Worm (Caenorhabditis elegans) whole organism, L4 larva: ENCODE data around the gene fbxa-11.

ENCODE experiments used
- F37D6.2 ChIP-seq: sonication (generic microtip); optimal IDR thresholded peaks from 2 replicates; lab custom pipeline; 2016; ENCODE audit warnings: mild to moderate bottlenecking, missing genetic modification characterization, missing compliant biosample characterization
- F44E2.7 ChIP-seq: fragments of 200-800 bp; sonication (Bioruptor generic); IDR thresholded peaks from 2 replicates; pipeline ENCODE4 v2.1.2; 2022; ENCODE audit warnings: missing genetic modification characterization, missing compliant biosample characterization
- F49E8.2 ChIP-seq: sonication (generic microtip); optimal IDR thresholded peaks from 2 replicates; lab custom pipeline; 2016; ENCODE audit warnings: missing compliant biosample characterization, mild to moderate bottlenecking, missing genetic modification characterization, borderline replicate concordance
- R02D3.7 ChIP-seq: fragments of 150-350 bp; sonication (generic microtip); optimal IDR thresholded peaks from 3 replicates; lab custom pipeline; 2014; ENCODE audit warnings: missing biosample characterization, missing genetic modification characterization
- Y75B8A.6 ChIP-seq: fragments of 200-800 bp; sonication (Bioruptor generic); IDR thresholded peaks from 2 replicates; pipeline ENCODE4 v1.3.6; 2022; ENCODE audit warnings: missing genetic modification reagents, missing genetic modification characterization, missing compliant biosample characterization
- arid-1 ChIP-seq: fragments of 200-800 bp; sonication (Bioruptor generic); conservative IDR thresholded peaks from 2 replicates; pipeline ENCODE4 v1.3.6; 2022; ENCODE audit warnings: missing genetic modification reagents, missing genetic modification characterization, missing compliant biosample characterization
- ceh-28 ChIP-seq: fragments of 150-350 bp; optimal IDR thresholded peaks from 2 replicates; lab custom pipeline; 2014; ENCODE audit warnings: missing biosample characterization, missing genetic modification reagents, missing genetic modification characterization
- ceh-44 ChIP-seq: fragments of 200-800 bp; sonication (Bioruptor generic); IDR thresholded peaks from 2 replicates; pipeline ENCODE4 v1.3.6; 2022; ENCODE audit warnings: missing genetic modification reagents, missing genetic modification characterization, missing compliant biosample characterization
- ces-1 ChIP-seq: fragments of 150-350 bp; sonication (generic microtip); optimal IDR thresholded peaks from 4 replicates; lab custom pipeline; 2014; ENCODE audit warnings: missing biosample characterization, missing genetic modification reagents, missing genetic modification characterization
- cey-2 ChIP-seq: sonication (generic microtip); optimal IDR thresholded peaks from 3 replicates; lab custom pipeline; 2017; ENCODE audit warnings: missing genetic modification characterization, mild to moderate bottlenecking, missing compliant biosample characterization, antibody characterized with exemption, borderline replicate concordance; ENCODE audit not compliant: insufficient read depth
- ctbp-1 ChIP-seq: fragments of 200-800 bp; sonication (Bioruptor generic); IDR thresholded peaks from 2 replicates; pipeline ENCODE4 v1.3.6; 2022; ENCODE audit warnings: missing genetic modification reagents, missing genetic modification characterization, missing compliant biosample characterization
- daf-19 ChIP-seq: fragments of 200-800 bp; sonication (Bioruptor generic); conservative IDR thresholded peaks from 2 replicates; pipeline ENCODE4 v1.3.6; 2022; ENCODE audit warnings: missing genetic modification characterization, missing compliant biosample characterization
- daf-8 ChIP-seq: fragments of 200-800 bp; sonication (Bioruptor generic); IDR thresholded peaks from 2 replicates; pipeline ENCODE4 v1.3.6; 2022; ENCODE audit warnings: missing genetic modification characterization, missing compliant biosample characterization
- dmd-6 ChIP-seq: fragments of 200-800 bp; sonication (Bioruptor generic); IDR thresholded peaks from 2 replicates; pipeline ENCODE4 v1.3.6; 2022; ENCODE audit warnings: missing genetic modification reagents, missing genetic modification characterization, missing compliant biosample characterization
- dmd-9 ChIP-seq: fragments of 200-800 bp; sonication (Bioruptor generic); IDR thresholded peaks from 2 replicates; pipeline ENCODE4 v1.3.6; 2022; ENCODE audit warnings: missing genetic modification reagents, missing genetic modification characterization, missing compliant biosample characterization
- duxl-1 ChIP-seq: sonication (generic microtip); optimal IDR thresholded peaks from 2 replicates; lab custom pipeline; 2016; ENCODE audit warnings: mild to moderate bottlenecking, missing genetic modification characterization, moderate library complexity, missing compliant biosample characterization; ENCODE audit not compliant: poor library complexity
- fkh-10 ChIP-seq: fragments of 150-350 bp; optimal IDR thresholded peaks from 2 replicates; lab custom pipeline; 2014; ENCODE audit warnings: missing biosample characterization, missing genetic modification reagents, missing genetic modification characterization
- hif-1 ChIP-seq, 2 experiments: sonication (generic microtip); optimal IDR thresholded peaks; 2 replicates each; lab custom pipeline; 2016 to 2017; ENCODE audit warnings: missing compliant biosample characterization in 2 of 2, missing genetic modification characterization in 2 of 2, missing genetic modification reagents in 2 of 2, missing genotype in 2 of 2, mild to moderate bottlenecking in 1 of 2
- hlh-11 ChIP-seq: fragments of 200-800 bp; sonication (Bioruptor generic); optimal IDR thresholded peaks from 2 replicates; lab custom pipeline; 2018; ENCODE audit warnings: mild to moderate bottlenecking, missing genetic modification characterization, missing compliant biosample characterization
- jun-1 ChIP-seq: fragments of 150-350 bp; optimal IDR thresholded peaks from 2 replicates; lab custom pipeline; 2014; ENCODE audit warnings: missing biosample characterization, missing genetic modification reagents, missing genetic modification characterization
- lin-29 ChIP-seq: fragments of 200-800 bp; sonication (Bioruptor generic); IDR thresholded peaks from 2 replicates; pipeline ENCODE4 v1.3.6; 2022; ENCODE audit warnings: missing genetic modification reagents, missing genetic modification characterization, missing compliant biosample characterization
- lir-3 ChIP-seq: sonication (generic microtip); optimal IDR thresholded peaks from 2 replicates; lab custom pipeline; 2016; ENCODE audit warnings: mild to moderate bottlenecking, missing genetic modification characterization, missing compliant biosample characterization
- madf-5 ChIP-seq, 2 experiments: fragments of 200-800 bp; sonication (Bioruptor generic); IDR thresholded peaks; 2 replicates each; pipeline ENCODE4 v1.3.6; 2022; ENCODE audit warnings: missing compliant biosample characterization in 2 of 2, missing genetic modification characterization in 2 of 2
- mdl-1 ChIP-seq, 2 experiments: fragments of 150-350 bp in 1 of 2; sonication (generic microtip) in 1 of 2; optimal IDR thresholded peaks; 2 replicates each; lab custom pipeline; 2014 to 2017; ENCODE audit warnings: missing biosample characterization in 2 of 2, missing genetic modification characterization in 2 of 2
- mxl-2 ChIP-seq: fragments of 200-800 bp; sonication (Bioruptor generic); conservative IDR thresholded peaks from 2 replicates; pipeline ENCODE4 v1.3.6; 2022; ENCODE audit warnings: missing genetic modification reagents, missing genetic modification characterization, missing compliant biosample characterization
- nhr-102 ChIP-seq: sonication (generic microtip); optimal IDR thresholded peaks from 2 replicates; lab custom pipeline; 2016; ENCODE audit warnings: mild to moderate bottlenecking, missing genetic modification characterization, moderate library complexity, missing compliant biosample characterization
- nhr-111 ChIP-seq: fragments of 200-800 bp; sonication (Bioruptor generic); optimal IDR thresholded peaks from 2 replicates; lab custom pipeline; 2018; ENCODE audit warnings: mild to moderate bottlenecking, missing genetic modification characterization, missing compliant biosample characterization
- nhr-25 ChIP-seq: sonication (generic microtip); optimal IDR thresholded peaks from 2 replicates; lab custom pipeline; 2017; ENCODE audit warnings: missing genetic modification characterization, mild to moderate bottlenecking, missing compliant biosample characterization, antibody characterized with exemption, moderate library complexity, borderline replicate concordance; ENCODE audit not compliant: insufficient read depth
- nhr-41 ChIP-seq: fragments of 200-800 bp; sonication (Bioruptor generic); IDR thresholded peaks from 2 replicates; pipeline ENCODE4 v1.3.6; 2022; ENCODE audit warnings: missing genetic modification reagents, missing genetic modification characterization, missing compliant biosample characterization
- nhr-42 ChIP-seq: fragments of 200-800 bp; sonication (Bioruptor generic); IDR thresholded peaks from 2 replicates; pipeline ENCODE4 v1.3.6; 2022; ENCODE audit warnings: missing genetic modification characterization, missing compliant biosample characterization
- nhr-76 ChIP-seq: fragments of 150-350 bp; optimal IDR thresholded peaks from 2 replicates; lab custom pipeline; 2014; ENCODE audit warnings: missing biosample characterization, missing genetic modification characterization
- php-3 ChIP-seq: fragments of 200-800 bp; sonication (Bioruptor generic); IDR thresholded peaks from 2 replicates; pipeline ENCODE4 v1.3.6; 2022; ENCODE audit warnings: missing genetic modification reagents, missing genetic modification characterization, missing compliant biosample characterization
- rbr-2 ChIP-seq: sonication (generic microtip); optimal IDR thresholded peaks from 2 replicates; lab custom pipeline; 2016; ENCODE audit warnings: missing genotype, missing genetic modification characterization, missing compliant biosample characterization
- skn-1 ChIP-seq: fragments of 150-350 bp; optimal IDR thresholded peaks from 2 replicates; lab custom pipeline; 2014; ENCODE audit warnings: missing biosample characterization, missing genetic modification characterization
- tag-97 ChIP-seq: fragments of 200-800 bp; sonication (Bioruptor generic); IDR thresholded peaks from 2 replicates; pipeline ENCODE4 v1.3.6; 2022; ENCODE audit warnings: missing genetic modification characterization, missing compliant biosample characterization
- unc-130 ChIP-seq: sonication (generic microtip); optimal IDR thresholded peaks from 2 replicates; lab custom pipeline; 2016; ENCODE audit warnings: missing genetic modification reagents, missing genetic modification characterization, missing compliant biosample characterization

The fbxa-11 gene

ce11 chrIII:981960-982359, 31.3 kb downstream of the fbxa-11 start (continued):
- no peak for TF ChIP-seq daf-19 (GFP tag; lab: Robert Waterston, UW)
- peak; percentile 55 for TF ChIP-seq duxl-1 (tag; lab: Kevin White, UChicago)
- no peak for TF ChIP-seq F37D6.2 (tag; lab: Kevin White, UChicago)
- TF ChIP-seq nhr-42: no peak
- TF ChIP-seq nhr-41 (GFP tag; lab: Robert Waterston, UW): no peak
- TF ChIP-seq daf-8: no peak
- TF ChIP-seq cey-2 (tag; lab: Kevin White, UChicago): no peak
- no peak for TF ChIP-seq arid-1 (GFP tag; lab: Robert Waterston, UW)
- no peak for TF ChIP-seq nhr-102
- no peak for TF ChIP-seq skn-1 (tag; lab: Kevin White, UChicago)
- TF ChIP-seq nhr-25 (tag; lab: Kevin White, UChicago): no peak
- peak; percentile 34 for TF ChIP-seq hlh-11 (tag; lab: Kevin White, UChicago)
- peak; percentile 59 for TF ChIP-seq ceh-28

ce11 chrIII:982961-983360, 32.3 kb downstream of the fbxa-11 start, which contains the start of gene tbc-10:
TSS of gene tbc-10 (plus strand) at chrIII:983261.
- TF ChIP-seq F49E8.2 (tag; lab: Kevin White, UChicago): no peak
- no peak for TF ChIP-seq nhr-111 (GFP tag; lab: Kevin White, UChicago)
- TF ChIP-seq R02D3.7 (tag; lab: Kevin White, UChicago): no peak
- no peak for TF ChIP-seq mxl-2 (GFP tag; lab: Robert Waterston, UW)
- TF ChIP-seq F44E2.7 (GFP tag; lab: Robert Waterston, UW): no peak
- no peak for TF ChIP-seq tag-97 (GFP tag; lab: Robert Waterston, UW)
- TF ChIP-seq mdl-1 (tag; optimal IDR thresholded peaks at IDR 0.05; lab: Kevin White, UChicago): no peak
- no peak for TF ChIP-seq unc-130 (GFP tag; lab: Kevin White, UChicago)
- no peak for TF ChIP-seq nhr-76 (tag; lab: Kevin White, UChicago)
- TF ChIP-seq dmd-6 (GFP tag; lab: Robert Waterston, UW): no peak
- TF ChIP-seq madf-5 (GFP tag; IDR thresholded peaks at IDR 0.05; lab: Robert Waterston, UW): no peak
- no peak for TF ChIP-seq ceh-44 (GFP tag; lab: Robert Waterston, UW)
- TF ChIP-seq jun-1: no peak
- no peak for TF ChIP-seq hif-1 (tag; optimal IDR thresholded peaks at IDR 0.05; lab: Kevin White, UChicago)
- no peak for TF ChIP-seq daf-8
- no peak for TF ChIP-seq dmd-9 (GFP tag; lab: Robert Waterston, UW)
- TF ChIP-seq, all 104 proteins: peak for 0

ce11 chrIII:989558-989957, 38.9 kb downstream of the fbxa-11 start:
- TF ChIP-seq rbr-2 (no peak), php-3 (no peak), madf-5 (GFP tag; IDR thresholded peaks at IDR 0.05; lab: Robert Waterston, UW) (no peak), ceh-28 (no peak), Y75B8A.6 (GFP tag; lab: Robert Waterston, UW) (no peak), lin-29 (no peak), F49E8.2 (tag; lab: Kevin White, UChicago) (no peak), lir-3 (tag; lab: Kevin White, UChicago) (no peak), ces-1 (GFP tag; lab: Kevin White, UChicago) (peak; percentile 68), fkh-10 (peak; percentile 42), ctbp-1 (GFP tag; lab: Robert Waterston, UW) (peak; percentile 32; the same call in 1 of the 2 replicates)
